Fruit fly (Drosophila melanogaster) whole organism: ENCODE measurements around the gene CG14694.

Source experiments
- CG8478 ChIP-seq: fragments of >200 bp; optimal IDR thresholded peaks from 2 replicates; lab custom pipeline; 2018; ENCODE audit warnings: inconsistent platforms
- Dll ChIP-seq: fragments of >200 bp; optimal IDR thresholded peaks from 2 replicates; lab custom pipeline; 2017
- EcR ChIP-seq, 2 experiments: fragments of >200 bp; optimal IDR thresholded peaks; 2 replicates each; lab custom pipeline; 2017; ENCODE audit warnings: missing biosample characterization in 2 of 2, missing genetic modification characterization in 2 of 2, missing genetic modification reagents in 2 of 2
- psq ChIP-seq: fragments of >200 bp; optimal IDR thresholded peaks from 2 replicates; lab custom pipeline; 2017
- usp ChIP-seq: fragments of >200 bp; optimal IDR thresholded peaks from 2 replicates; lab custom pipeline; 2017; ENCODE audit warnings: missing biosample characterization, missing genetic modification characterization, mixed read lengths

- no peak for TF ChIP-seq EcR (GFP tag; optimal IDR thresholded peaks at IDR 0.05; lab: Kevin White, UChicago)
- TF ChIP-seq psq (lab: Kevin White, UChicago), result no peak
- no peak for TF ChIP-seq usp (GFP tag; lab: Kevin White, UChicago)
- no peak for TF ChIP-seq CG8478
- TF ChIP-seq Dll (lab: Kevin White, UChicago), result no peak
These were observed 3.3 kb upstream of the CG14694 start, which contains the start of gene CG6574 for dm6 chr3R:10862773-10863445.
